Worm (Caenorhabditis elegans): Measurements from ENCODE around the gene soc-1.

soc-1 gene

DNA sequence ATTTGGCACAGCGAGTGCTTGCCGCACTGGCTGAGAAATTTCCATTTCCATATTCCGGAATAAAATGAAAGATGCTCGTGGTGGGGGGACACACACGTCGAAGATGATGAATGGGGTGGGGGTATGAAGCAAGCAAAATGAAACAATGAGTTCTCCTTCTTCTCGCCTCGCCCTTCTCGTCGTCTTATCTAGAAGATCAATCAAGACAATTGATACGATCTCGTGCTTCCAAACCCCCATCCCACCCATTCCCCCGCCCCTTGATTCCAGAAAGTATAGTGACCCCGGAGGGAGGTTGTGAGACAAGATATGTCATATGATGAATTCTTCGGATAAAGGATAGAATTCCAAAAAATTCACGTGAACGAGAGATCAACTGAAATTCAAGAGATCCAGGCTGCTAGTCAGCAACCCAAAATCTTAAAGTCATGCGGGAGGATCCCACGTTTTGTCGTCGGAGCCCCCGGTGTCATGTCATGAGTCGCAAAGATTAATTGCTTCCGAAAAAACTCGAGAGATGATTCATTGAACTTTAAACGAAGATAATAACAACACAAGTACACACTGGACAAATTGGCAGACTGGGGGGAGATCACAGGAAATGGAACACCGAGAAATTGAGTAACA, 51.8 kb downstream of the soc-1 start:
- no peak for TF ChIP-seq sma-3 (GFP tag; optimal IDR thresholded peaks at IDR 0.05)
- TF ChIP-seq nhr-21 (tag; optimal IDR thresholded peaks at IDR 0.05), result no peak
- TF ChIP-seq elt-1 (tag; optimal IDR thresholded peaks at IDR 0.05), result peak; percentile 10
- TF ChIP-seq C34F6.9 (tag; optimal IDR thresholded peaks at IDR 0.05), result peak; percentile 8
- no peak for TF ChIP-seq sma-9 (GFP tag; optimal IDR thresholded peaks at IDR 0.05)
- no peak for TF ChIP-seq sma-9 (tag; optimal IDR thresholded peaks at IDR 0.05)
- no peak for TF ChIP-seq snpc-4 (tag; optimal IDR thresholded peaks at IDR 0.05)
- peak; percentile 20 for TF ChIP-seq mab-5 (tag; optimal IDR thresholded peaks at IDR 0.05)
- TF ChIP-seq unc-55 (GFP tag; optimal IDR thresholded peaks at IDR 0.05), result peak; percentile 26
- TF ChIP-seq fos-1 (tag; optimal IDR thresholded peaks at IDR 0.05), result no peak
- TF ChIP-seq nhr-23 (tag; optimal IDR thresholded peaks at IDR 0.05), result peak; percentile 23
- TF ChIP-seq nhr-129 (tag; optimal IDR thresholded peaks at IDR 0.05), result peak; percentile 29
- no peak for TF ChIP-seq aly-2 (tag; optimal IDR thresholded peaks at IDR 0.05)
- TF ChIP-seq F13H6.1 (tag; optimal IDR thresholded peaks at IDR 0.05), result peak; percentile 33
- peak; percentile 49 for TF ChIP-seq Y55F3AM.14 (GFP tag; optimal IDR thresholded peaks at IDR 0.05)
- peak; percentile 6 for TF ChIP-seq ztf-4 (tag; optimal IDR thresholded peaks at IDR 0.05)
- TF ChIP-seq lsy-2 (tag; optimal IDR thresholded peaks at IDR 0.05), result peak in 1 of 2 experiments; percentile 20
- TF ChIP-seq zag-1 (tag; optimal IDR thresholded peaks at IDR 0.05), result no peak
